Worm (Caenorhabditis elegans) whole organism, L3 larva: ENCODE results near the gene D1086.2.

Source experiments
- ZK546.5 ChIP-seq: sonication (generic microtip); optimal IDR thresholded peaks from 2 replicates; lab custom pipeline; 2017; ENCODE audit warnings: missing biosample characterization, missing genetic modification characterization
- ceh-16 ChIP-seq: sonication (generic microtip); optimal IDR thresholded peaks from 2 replicates; lab custom pipeline; 2017; ENCODE audit warnings: missing biosample characterization, missing genetic modification characterization
- ceh-28 ChIP-seq: fragments of 150-350 bp; optimal IDR thresholded peaks from 2 replicates; lab custom pipeline; 2014; ENCODE audit warnings: missing biosample characterization, missing genetic modification reagents, missing genetic modification characterization
- ceh-9 ChIP-seq: sonication (generic microtip); optimal IDR thresholded peaks from 2 replicates; lab custom pipeline; 2018; ENCODE audit warnings: missing biosample characterization, missing genetic modification characterization
- daf-12 ChIP-seq: fragments of 150-350 bp; optimal IDR thresholded peaks from 2 replicates; lab custom pipeline; 2014; ENCODE audit warnings: missing biosample characterization, missing genetic modification reagents, missing genetic modification characterization
- egl-5 ChIP-seq: fragments of 150-350 bp; optimal IDR thresholded peaks from 2 replicates; lab custom pipeline; 2017; ENCODE audit warnings: missing biosample characterization, missing genetic modification reagents, missing genetic modification characterization, inconsistent platforms
- elt-1 ChIP-seq: fragments of 150-350 bp; optimal IDR thresholded peaks from 2 replicates; lab custom pipeline; 2014; ENCODE audit warnings: missing biosample characterization, missing genetic modification characterization
- elt-2 ChIP-seq: sonication (generic microtip); optimal IDR thresholded peaks from 2 replicates; lab custom pipeline; 2016; ENCODE audit warnings: missing genetic modification reagents, mild to moderate bottlenecking, missing genetic modification characterization, missing compliant biosample characterization
- eor-1 ChIP-seq, 2 experiments: fragments of 150-350 bp; optimal IDR thresholded peaks; 2 replicates each; lab custom pipeline; 2014 to 2018; ENCODE audit warnings: missing biosample characterization in 2 of 2, missing genetic modification characterization in 2 of 2
- fkh-10 ChIP-seq: sonication (generic microtip); optimal IDR thresholded peaks from 2 replicates; lab custom pipeline; 2017; ENCODE audit warnings: missing biosample characterization, missing genetic modification reagents, missing genetic modification characterization
- fkh-2 ChIP-seq: fragments of 150-350 bp; optimal IDR thresholded peaks from 2 replicates; lab custom pipeline; 2014; ENCODE audit warnings: missing biosample characterization, missing genetic modification reagents, missing genetic modification characterization
- fos-1 ChIP-seq: fragments of 150-350 bp; optimal IDR thresholded peaks from 2 replicates; lab custom pipeline; 2014; ENCODE audit warnings: missing biosample characterization, missing genetic modification characterization
- jun-1 ChIP-seq: fragments of 150-350 bp; optimal IDR thresholded peaks from 2 replicates; lab custom pipeline; 2014; ENCODE audit warnings: missing biosample characterization, missing genetic modification reagents, missing genetic modification characterization
- lin-15B ChIP-seq: fragments of 150-350 bp; optimal IDR thresholded peaks from 2 replicates; lab custom pipeline; 2014; ENCODE audit warnings: missing biosample characterization, missing genetic modification characterization
- lin-39 ChIP-seq: fragments of 150-350 bp; optimal IDR thresholded peaks from 2 replicates; lab custom pipeline; 2018; ENCODE audit warnings: missing biosample characterization, missing genetic modification reagents, missing genetic modification characterization
- nfya-1 ChIP-seq: sonication (generic microtip); optimal IDR thresholded peaks from 2 replicates; lab custom pipeline; 2017; ENCODE audit warnings: missing genetic modification characterization, mild to moderate bottlenecking, missing compliant biosample characterization, antibody characterized with exemption, moderate library complexity; ENCODE audit not compliant: insufficient read depth
- nhr-12 ChIP-seq: fragments of 150-350 bp; optimal IDR thresholded peaks from 2 replicates; lab custom pipeline; 2014; ENCODE audit warnings: missing biosample characterization, missing genetic modification characterization
- nhr-23 ChIP-seq: fragments of 150-350 bp; optimal IDR thresholded peaks from 2 replicates; lab custom pipeline; 2014; ENCODE audit warnings: missing biosample characterization, missing genetic modification reagents, missing genetic modification characterization
- nhr-25 ChIP-seq: sonication (generic microtip); optimal IDR thresholded peaks from 2 replicates; lab custom pipeline; 2017; ENCODE audit warnings: missing biosample characterization, missing genetic modification characterization
- nhr-28 ChIP-seq: fragments of 150-350 bp; optimal IDR thresholded peaks from 2 replicates; lab custom pipeline; 2014; ENCODE audit warnings: missing biosample characterization, missing genetic modification characterization
- nhr-43 ChIP-seq: sonication (generic microtip); optimal IDR thresholded peaks from 2 replicates; lab custom pipeline; 2016; ENCODE audit warnings: mild to moderate bottlenecking, missing genetic modification characterization, missing compliant biosample characterization; ENCODE audit not compliant: poor library complexity, severe bottlenecking
- nhr-67 ChIP-seq: fragments of 150-350 bp; optimal IDR thresholded peaks from 2 replicates; lab custom pipeline; 2014; ENCODE audit warnings: missing biosample characterization, missing genetic modification characterization
- nhr-77 ChIP-seq: fragments of 150-350 bp; optimal IDR thresholded peaks from 2 replicates; lab custom pipeline; 2014; ENCODE audit warnings: missing biosample characterization, missing genetic modification characterization
- pha-4 ChIP-seq: fragments of 150-350 bp; optimal IDR thresholded peaks from 2 replicates; lab custom pipeline; 2014; ENCODE audit warnings: missing biosample characterization, missing genetic modification reagents, missing genetic modification characterization
- pqm-1 ChIP-seq: fragments of 150-350 bp; optimal IDR thresholded peaks from 2 replicates; lab custom pipeline; 2017; ENCODE audit warnings: missing biosample characterization, missing genetic modification characterization, inconsistent platforms
- sea-2 ChIP-seq: fragments of 150-350 bp; sonication (generic microtip); optimal IDR thresholded peaks from 4 replicates; lab custom pipeline; 2014; ENCODE audit warnings: missing biosample characterization, missing genetic modification reagents, missing genetic modification characterization
- skn-1 ChIP-seq: fragments of 150-350 bp; optimal IDR thresholded peaks from 2 replicates; lab custom pipeline; 2014; ENCODE audit warnings: missing biosample characterization, missing genetic modification characterization
- snpc-4 ChIP-seq: fragments of 150-350 bp; optimal IDR thresholded peaks from 2 replicates; lab custom pipeline; 2014; ENCODE audit warnings: missing biosample characterization, missing genetic modification characterization
- unc-62 ChIP-seq: fragments of 150-350 bp; sonication (generic microtip); optimal IDR thresholded peaks from 4 replicates; lab custom pipeline; 2014; ENCODE audit warnings: missing biosample characterization, missing genetic modification reagents, missing genetic modification characterization
- ztf-11 ChIP-seq: fragments of 150-350 bp; optimal IDR thresholded peaks from 2 replicates; lab custom pipeline; 2014; ENCODE audit warnings: missing biosample characterization, missing genetic modification characterization
- ztf-4 ChIP-seq: fragments of 150-350 bp; optimal IDR thresholded peaks from 2 replicates; lab custom pipeline; 2014; ENCODE audit warnings: missing biosample characterization, missing genetic modification characterization

Gene D1086.2

DNA sequence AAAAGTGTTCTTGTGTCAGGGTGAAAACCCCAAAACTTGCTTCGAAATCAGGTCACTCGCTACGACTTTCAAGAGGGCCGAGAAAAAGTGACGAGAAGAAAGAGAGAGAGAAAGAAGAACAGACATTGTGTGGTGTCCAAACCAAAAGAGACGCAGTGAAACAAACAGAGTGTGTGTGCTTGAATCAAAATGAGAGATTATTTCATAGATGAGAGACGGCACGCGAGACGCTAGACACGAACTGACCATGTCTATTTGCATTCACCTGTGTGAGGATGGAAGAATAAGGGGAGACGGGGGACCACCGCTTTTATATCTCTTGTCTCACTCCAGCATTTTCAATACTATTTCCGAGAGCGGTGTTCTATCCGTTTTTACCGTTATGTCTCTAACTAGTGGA, 37.7 kb upstream of the D1086.2 start (continued):
- TF ChIP-seq lin-15B (tag; lab: Kevin White, UChicago): peak; percentile 33
- TF ChIP-seq pha-4 (tag; lab: Kevin White, UChicago): peak; percentile 93
- peak; percentile 79 for TF ChIP-seq nfya-1 (tag; lab: Kevin White, UChicago)
- TF ChIP-seq pqm-1: no peak
- peak; percentile 90 for TF ChIP-seq nhr-23 (tag; lab: Kevin White, UChicago)
- TF ChIP-seq, all 47 proteins: peak for 17

DNA sequence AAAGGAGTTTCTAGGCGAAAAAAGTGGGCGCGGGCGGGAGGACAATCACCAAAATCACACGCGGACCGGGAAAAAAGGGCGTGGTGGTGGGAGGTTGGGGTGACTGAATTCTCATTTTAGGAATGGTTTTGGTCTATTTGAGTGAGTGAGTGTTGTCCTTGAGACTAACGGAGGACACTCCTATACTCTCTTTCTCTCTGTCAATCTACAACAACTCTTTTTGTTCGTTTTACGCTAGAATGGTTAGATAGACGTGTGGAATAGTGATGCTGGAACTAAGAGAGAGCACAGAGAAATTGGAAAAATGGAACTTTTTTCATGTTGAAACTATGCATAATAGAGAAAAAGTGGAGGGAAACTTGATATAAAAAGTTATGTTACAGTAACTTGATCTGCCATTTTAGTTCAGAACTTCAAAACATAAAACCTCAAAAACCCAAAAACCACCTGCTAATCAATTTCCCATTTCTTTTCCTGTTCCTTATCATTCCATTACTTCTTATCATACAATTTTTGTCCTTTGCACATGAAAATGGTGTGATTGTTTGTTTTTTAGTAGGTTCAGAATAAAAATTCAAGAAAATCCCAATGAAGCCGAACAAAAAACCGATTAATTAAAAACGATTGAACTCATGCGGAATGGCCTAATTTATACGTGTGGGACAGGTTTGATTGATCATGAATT, 36.4 kb upstream of the D1086.2 start:
- TF ChIP-seq ceh-9 (tag; lab: Kevin White, UChicago) (no peak), nhr-12 (no peak), nhr-28 (tag; lab: Kevin White, UChicago) (no peak), elt-2 (tag; lab: Kevin White, UChicago) (peak; percentile 78), nhr-67 (tag; lab: Kevin White, UChicago) (no peak), fkh-2 (tag; lab: Kevin White, UChicago) (no peak), nhr-25 (tag; lab: Kevin White, UChicago) (no peak), pqm-1 (peak; percentile 85), pha-4 (tag; lab: Kevin White, UChicago) (peak; percentile 10)

- TF ChIP-seq elt-2 (tag; lab: Kevin White, UChicago) (peak; percentile 39), ztf-4 (tag; lab: Kevin White, UChicago) (no peak), ceh-28 (peak; percentile 38), fkh-2 (tag; lab: Kevin White, UChicago) (no peak), nfya-1 (tag; lab: Kevin White, UChicago) (peak; percentile 22), egl-5 (no peak), pha-4 (tag; lab: Kevin White, UChicago) (no peak), ZK546.5 (no peak), skn-1 (tag; lab: Kevin White, UChicago) (no peak), pqm-1 (peak; percentile 31), nhr-25 (tag; lab: Kevin White, UChicago) (no peak), ceh-16 (tag; lab: Kevin White, UChicago) (no peak), daf-12 (tag; lab: Kevin White, UChicago) (no peak)
These were observed 34.7 kb upstream of the D1086.2 start for ce11 chrV:14133002-14133763.

DNA sequence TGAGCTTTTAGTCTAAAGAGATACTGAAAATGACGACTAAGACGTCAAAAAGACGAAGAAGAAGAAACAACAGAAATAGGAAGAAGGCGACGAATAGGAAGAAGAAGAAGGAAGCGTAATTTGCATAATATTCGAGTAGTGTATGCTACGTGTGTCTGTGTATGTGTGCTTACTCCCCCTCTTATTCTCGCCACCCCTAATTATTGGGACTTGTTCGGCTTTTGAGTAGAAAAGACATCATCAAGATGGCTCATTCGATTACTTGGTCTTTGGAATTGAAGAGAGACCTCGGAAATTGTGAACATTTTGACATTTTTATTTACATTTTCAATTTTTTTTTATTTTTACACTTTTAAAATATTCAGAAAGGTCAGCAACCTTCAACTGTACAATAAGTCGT, 31.8 kb upstream of the D1086.2 start:
- no peak for TF ChIP-seq nhr-67 (tag; lab: Kevin White, UChicago)
- TF ChIP-seq pha-4 (tag; lab: Kevin White, UChicago): no peak
- TF ChIP-seq nhr-77 (tag; lab: Kevin White, UChicago): no peak
- TF ChIP-seq fkh-10 (GFP tag; lab: Kevin White, UChicago): no peak
- no peak for TF ChIP-seq elt-2 (tag; lab: Kevin White, UChicago)
- no peak for TF ChIP-seq ztf-11 (tag; lab: Kevin White, UChicago)
- no peak for TF ChIP-seq fos-1 (tag; lab: Kevin White, UChicago)
- TF ChIP-seq ceh-9 (tag; lab: Kevin White, UChicago): no peak
- no peak for TF ChIP-seq elt-1 (tag; lab: Kevin White, UChicago)
- no peak for TF ChIP-seq nfya-1 (tag; lab: Kevin White, UChicago)
- no peak for TF ChIP-seq snpc-4 (tag; lab: Kevin White, UChicago)
- TF ChIP-seq egl-5: no peak
- TF ChIP-seq jun-1: no peak
- no peak for TF ChIP-seq unc-62 (GFP tag; lab: Kevin White, UChicago)
- TF ChIP-seq lin-39 (tag; lab: Kevin White, UChicago): no peak
- no peak for TF ChIP-seq ZK546.5
- TF ChIP-seq eor-1 (tag; optimal IDR thresholded peaks at IDR 0.05; lab: Kevin White, UChicago): no peak
- no peak for TF ChIP-seq nhr-28 (tag; lab: Kevin White, UChicago)

DNA sequence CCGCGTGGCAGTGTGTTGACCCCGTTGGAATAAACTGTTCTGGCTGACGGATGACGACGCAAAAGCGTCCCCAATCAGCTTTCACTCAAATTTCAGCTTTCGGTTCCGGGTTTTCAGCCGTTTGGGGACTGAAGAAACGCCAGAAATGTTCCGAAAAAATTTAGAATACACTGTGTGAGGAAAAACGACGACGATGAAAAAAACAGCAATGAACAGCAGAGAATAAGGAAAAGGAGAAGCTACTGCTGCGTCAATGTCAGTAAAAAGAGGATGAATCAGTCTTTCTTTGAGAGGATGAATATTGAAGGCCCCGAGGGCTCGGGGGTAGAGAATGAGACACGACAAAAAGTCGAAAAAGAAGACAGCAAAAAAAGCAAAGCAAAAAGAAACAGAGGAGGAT, 30.4 kb upstream of the D1086.2 start:
- TF ChIP-seq sea-2 (GFP tag; lab: Kevin White, UChicago): no peak
- no peak for TF ChIP-seq nhr-43
- TF ChIP-seq pha-4 (tag; lab: Kevin White, UChicago): no peak
